Fruit fly (Drosophila melanogaster) whole organism, embryonic: Measurements from ENCODE around the gene CG13096.
A peak's percentile ranks its signal among the peaks of the same experiment; 100 is the strongest.

Experiments
- ATbp ChIP-seq: fragments of 200-800 bp; sonication (Bioruptor generic); optimal IDR thresholded peaks from 2 replicates; lab custom pipeline; 2017; ENCODE audit warnings: missing biosample characterization, mild to moderate bottlenecking, missing genetic modification characterization, missing genetic modification reagents
- Abd-B ChIP-seq: fragments of 200-800 bp; sonication (Bioruptor generic); optimal IDR thresholded peaks from 2 replicates; lab custom pipeline; 2018; ENCODE audit warnings: missing biosample characterization, mild to moderate bottlenecking, missing genetic modification characterization, moderate library complexity
- Bteb2 ChIP-seq: fragments of 200-800 bp; sonication (Bioruptor generic); optimal IDR thresholded peaks from 2 replicates; lab custom pipeline; 2016; ENCODE audit warnings: missing biosample characterization, missing genetic modification characterization
- CG11456 ChIP-seq: fragments of 200-800 bp; sonication (Bioruptor generic); IDR thresholded peaks from 3 replicates; pipeline ENCODE4 v1.3.6; 2022; ENCODE audit warnings: missing biosample characterization, missing genetic modification characterization
- CG11696 ChIP-seq: fragments of 200-800 bp; sonication (Bioruptor generic); IDR thresholded peaks from 2 replicates; pipeline ENCODE4 v1.3.6; 2022; ENCODE audit warnings: missing biosample characterization, missing genetic modification characterization
- CG12659 ChIP-seq: fragments of 200-800 bp; sonication (Bioruptor generic); optimal IDR thresholded peaks from 3 replicates; lab custom pipeline; 2017; ENCODE audit warnings: mild to moderate bottlenecking, missing biosample characterization, missing genetic modification reagents, missing genetic modification characterization
- CG12744 ChIP-seq: fragments of 200-800 bp; sonication (Bioruptor generic); optimal IDR thresholded peaks from 2 replicates; lab custom pipeline; 2016; ENCODE audit warnings: missing biosample characterization, missing genetic modification characterization
- CG13123 ChIP-seq: fragments of 200-800 bp; sonication (Bioruptor generic); optimal IDR thresholded peaks from 2 replicates; lab custom pipeline; 2016; ENCODE audit warnings: missing biosample characterization, missing genetic modification characterization
- CG13296 ChIP-seq: fragments of 200-800 bp; sonication (Bioruptor generic); optimal IDR thresholded peaks from 3 replicates; lab custom pipeline; 2018; ENCODE audit warnings: missing biosample characterization, mild to moderate bottlenecking, missing genetic modification characterization
- CG1792 ChIP-seq: fragments of 200-800 bp; sonication (Bioruptor generic); optimal IDR thresholded peaks from 2 replicates; lab custom pipeline; 2016; ENCODE audit warnings: missing biosample characterization, missing genetic modification characterization
- CG30431 ChIP-seq: fragments of 200-800 bp; sonication (Bioruptor generic); optimal IDR thresholded peaks from 2 replicates; lab custom pipeline; 2017; ENCODE audit warnings: missing biosample characterization, missing genetic modification characterization
- CG3163 ChIP-seq: fragments of 200-800 bp; sonication (Bioruptor generic); optimal IDR thresholded peaks from 3 replicates; lab custom pipeline; 2016; ENCODE audit warnings: missing biosample characterization, missing genetic modification characterization
- CG3281 ChIP-seq: fragments of 200-800 bp; sonication (Bioruptor generic); optimal IDR thresholded peaks from 3 replicates; lab custom pipeline; 2017; ENCODE audit warnings: missing biosample characterization, mild to moderate bottlenecking, missing genetic modification characterization
- CG34224 ChIP-seq: fragments of 200-800 bp; sonication (Bioruptor generic); IDR thresholded peaks from 3 replicates; pipeline ENCODE4 v1.3.6; 2022; ENCODE audit warnings: missing biosample characterization, missing genetic modification characterization; ENCODE audit not compliant: partially characterized antibody
- CG34376 ChIP-seq: fragments of 200-800 bp; sonication (Bioruptor generic); optimal IDR thresholded peaks from 2 replicates; lab custom pipeline; 2018; ENCODE audit warnings: missing biosample characterization, mild to moderate bottlenecking, missing genetic modification characterization
- CG3847 ChIP-seq: fragments of 200-800 bp; sonication (Bioruptor generic); IDR thresholded peaks from 2 replicates; pipeline ENCODE4 v1.3.6; 2022; ENCODE audit warnings: missing biosample characterization, missing genetic modification characterization
- CG4282 ChIP-seq: fragments of 200-800 bp; sonication (Bioruptor generic); optimal IDR thresholded peaks from 2 replicates; lab custom pipeline; 2016; ENCODE audit warnings: missing biosample characterization, missing genetic modification characterization
- CG4424 ChIP-seq: fragments of 200-800 bp; sonication (Bioruptor generic); optimal IDR thresholded peaks from 3 replicates; lab custom pipeline; 2016; ENCODE audit warnings: missing biosample characterization, missing genetic modification characterization
- CG6683 ChIP-seq: fragments of 200-800 bp; sonication (Bioruptor generic); optimal IDR thresholded peaks from 2 replicates; lab custom pipeline; 2017; ENCODE audit warnings: missing biosample characterization, mild to moderate bottlenecking, missing genetic modification characterization, missing genetic modification reagents
- CG8388 ChIP-seq: fragments of 200-800 bp; sonication (Bioruptor generic); optimal IDR thresholded peaks from 2 replicates; lab custom pipeline; 2019; ENCODE audit warnings: missing biosample characterization, mild to moderate bottlenecking, missing genetic modification characterization, moderate library complexity
- CG8478 ChIP-seq: fragments of >200 bp; optimal IDR thresholded peaks from 2 replicates; lab custom pipeline; 2018
- CHES-1-like ChIP-seq: fragments of 200-800 bp; sonication (Bioruptor generic); optimal IDR thresholded peaks from 2 replicates; lab custom pipeline; 2016; ENCODE audit warnings: missing biosample characterization, missing genetic modification characterization
- D19B ChIP-seq: fragments of 200-800 bp; sonication (Bioruptor generic); optimal IDR thresholded peaks from 2 replicates; lab custom pipeline; 2017; ENCODE audit warnings: missing biosample characterization, mild to moderate bottlenecking, missing genetic modification characterization
- Deaf1 ChIP-seq: fragments of 200-800 bp; optimal IDR thresholded peaks from 3 replicates; lab custom pipeline; 2019; ENCODE audit warnings: missing biosample characterization, mild to moderate bottlenecking, missing genetic modification characterization, moderate library complexity
- Dip3 ChIP-seq: fragments of 200-800 bp; sonication (Bioruptor generic); optimal IDR thresholded peaks from 3 replicates; lab custom pipeline; 2016; ENCODE audit warnings: missing biosample characterization, missing genetic modification characterization
- Dll ChIP-seq: fragments of 200-800 bp; sonication (Bioruptor generic); IDR thresholded peaks from 4 replicates; pipeline ENCODE4 v1.3.6; 2022; ENCODE audit warnings: missing biosample characterization, missing genetic modification characterization; ENCODE audit not compliant: partially characterized antibody
- Doc3 ChIP-seq: fragments of 200-800 bp; sonication (Bioruptor generic); IDR thresholded peaks from 3 replicates; pipeline ENCODE4 v1.3.6; 2022; ENCODE audit warnings: missing biosample characterization, missing genetic modification characterization; ENCODE audit not compliant: partially characterized antibody
- Ets97D ChIP-seq: fragments of 200-800 bp; sonication (Bioruptor generic); optimal IDR thresholded peaks from 3 replicates; lab custom pipeline; 2016; ENCODE audit warnings: missing biosample characterization, missing genetic modification characterization
- Fer1 ChIP-seq: fragments of 200-800 bp; sonication (Bioruptor generic); optimal IDR thresholded peaks from 2 replicates; lab custom pipeline; 2017; ENCODE audit warnings: missing biosample characterization, mild to moderate bottlenecking, missing genetic modification characterization
- HLH54F ChIP-seq: fragments of 200-800 bp; sonication (Bioruptor generic); optimal IDR thresholded peaks from 3 replicates; lab custom pipeline; 2016; ENCODE audit warnings: missing biosample characterization, missing genetic modification characterization
- NfI ChIP-seq: fragments of 200-800 bp; sonication (Bioruptor generic); optimal IDR thresholded peaks from 3 replicates; lab custom pipeline; 2018; ENCODE audit warnings: missing biosample characterization, mild to moderate bottlenecking, missing genetic modification characterization, moderate library complexity
- Sin3A ChIP-seq: fragments of >200 bp; optimal IDR thresholded peaks from 2 replicates; lab custom pipeline; 2018
- Trl ChIP-seq, 3 experiments: fragments of >200 bp in 2 of 3; fragments of 200-800 bp in 1 of 3; sonication (Bioruptor generic) in 1 of 3; optimal IDR thresholded peaks; 2 replicates in 1 of 3; 3 replicates in 2 of 3; lab custom pipeline; 2016 to 2017; ENCODE audit warnings: missing biosample characterization in 1 of 3, missing genetic modification characterization in 1 of 3
- bab2 ChIP-seq: fragments of 200-800 bp; sonication (Bioruptor generic); optimal IDR thresholded peaks from 2 replicates; lab custom pipeline; 2016; ENCODE audit warnings: missing biosample characterization, missing genetic modification characterization
- bbx ChIP-seq: fragments of 200-800 bp; sonication (Bioruptor generic); IDR thresholded peaks from 2 replicates; pipeline ENCODE4 v1.3.6; 2022; ENCODE audit warnings: missing biosample characterization, missing genetic modification characterization; ENCODE audit not compliant: partially characterized antibody
- bcd ChIP-seq: fragments of 200-800 bp; sonication (Bioruptor generic); optimal IDR thresholded peaks from 2 replicates; lab custom pipeline; 2017; ENCODE audit warnings: missing biosample characterization, mild to moderate bottlenecking, missing genetic modification characterization
- cato ChIP-seq: fragments of 200-800 bp; sonication (Bioruptor generic); optimal IDR thresholded peaks from 2 replicates; lab custom pipeline; 2016; ENCODE audit warnings: missing biosample characterization, missing genetic modification characterization, borderline replicate concordance
- chn ChIP-seq: fragments of 200-800 bp; sonication (Bioruptor generic); optimal IDR thresholded peaks from 2 replicates; lab custom pipeline; 2016; ENCODE audit warnings: missing biosample characterization, missing genetic modification characterization
- eve ChIP-seq, 2 experiments: fragments of >200 bp; optimal IDR thresholded peaks; 2 replicates each; lab custom pipeline; 2017; ENCODE audit warnings: missing biosample characterization in 2 of 2, missing genetic modification characterization in 2 of 2
- maf-S ChIP-seq: fragments of 200-800 bp; sonication (Bioruptor generic); optimal IDR thresholded peaks from 2 replicates; lab custom pipeline; 2016; ENCODE audit warnings: missing biosample characterization, missing genetic modification characterization
- nmo ChIP-seq: fragments of 200-800 bp; sonication (Bioruptor generic); optimal IDR thresholded peaks from 2 replicates; lab custom pipeline; 2018; ENCODE audit warnings: missing biosample characterization, mild to moderate bottlenecking, missing genetic modification characterization, moderate library complexity
- odd ChIP-seq: fragments of 200-800 bp; sonication (Bioruptor generic); optimal IDR thresholded peaks from 2 replicates; lab custom pipeline; 2017; ENCODE audit warnings: missing biosample characterization, mild to moderate bottlenecking, missing genetic modification characterization
- pho ChIP-seq: fragments of 200-800 bp; sonication (Bioruptor generic); optimal IDR thresholded peaks from 2 replicates; lab custom pipeline; 2016; ENCODE audit warnings: missing biosample characterization, missing genetic modification characterization
- pzg ChIP-seq: fragments of 200-800 bp; sonication (Bioruptor generic); optimal IDR thresholded peaks from 3 replicates; lab custom pipeline; 2018; ENCODE audit warnings: missing biosample characterization, mild to moderate bottlenecking, missing genetic modification characterization, moderate library complexity
- repo ChIP-seq: fragments of 200-800 bp; sonication (Bioruptor generic); optimal IDR thresholded peaks from 2 replicates; lab custom pipeline; 2016; ENCODE audit warnings: missing biosample characterization, missing genetic modification characterization
- sc ChIP-seq, 3 experiments: fragments of >200 bp in 2 of 3; fragments of 200-800 bp in 1 of 3; sonication (Bioruptor generic) in 1 of 3; optimal IDR thresholded peaks; 2 replicates in 2 of 3; 3 replicates in 1 of 3; lab custom pipeline; 2017; ENCODE audit warnings: mild to moderate bottlenecking in 1 of 3, missing biosample characterization in 1 of 3, missing genetic modification characterization in 1 of 3, missing genetic modification reagents in 1 of 3
- tap ChIP-seq: fragments of 200-800 bp; optimal IDR thresholded peaks from 3 replicates; lab custom pipeline; 2019; ENCODE audit warnings: missing biosample characterization, mild to moderate bottlenecking, missing genetic modification characterization, moderate library complexity
- tx ChIP-seq: fragments of 200-800 bp; sonication (Bioruptor generic); optimal IDR thresholded peaks from 2 replicates; lab custom pipeline; 2016; ENCODE audit warnings: missing biosample characterization, missing genetic modification characterization
- usp ChIP-seq: fragments of >200 bp; optimal IDR thresholded peaks from 2 replicates; lab custom pipeline; 2017; ENCODE audit warnings: missing biosample characterization, missing genetic modification characterization
- zfh2 ChIP-seq: fragments of 200-800 bp; sonication (Bioruptor generic); optimal IDR thresholded peaks from 2 replicates; lab custom pipeline; 2016; ENCODE audit warnings: missing biosample characterization, missing genetic modification characterization

CG13096 gene

dm6 chr2L:8517256-8517694, 5.6 kb upstream of the CG13096 start, which contains the start of the genes mRpL51 and Uba4 (continued):
- TF ChIP-seq CG4424 (GFP tag; lab: Kevin White, UChicago), result peak; percentile 42
- peak; percentile 46 for TF ChIP-seq Fer1 (GFP tag; lab: Kevin White, UChicago)
- TF ChIP-seq chn (GFP tag; lab: Kevin White, UChicago), result peak; percentile 26
- TF ChIP-seq usp, result no peak
- no peak for TF ChIP-seq tap (tag; lab: Kevin White, UChicago)
- peak; percentile 33 for TF ChIP-seq tx (GFP tag; lab: Kevin White, UChicago)
- TF ChIP-seq cato (GFP tag; lab: Kevin White, UChicago), result no peak
- TF ChIP-seq pho, result peak; percentile 56
- TF ChIP-seq CG12659 (GFP tag; lab: Kevin White, UChicago), result peak; percentile 52
- peak; percentile 56 for TF ChIP-seq zfh2 (GFP tag; lab: Kevin White, UChicago)
- TF ChIP-seq D19B (GFP tag; lab: Kevin White, UChicago), result no peak
- no peak for TF ChIP-seq CG11456 (GFP tag; lab: Robert Waterston, UW)
- no peak for TF ChIP-seq CG6683 (GFP tag; lab: Kevin White, UChicago)
- peak; percentile 51; the same call in 1 of the 3 replicates for TF ChIP-seq Doc3 (GFP tag; lab: Robert Waterston, UW)
- TF ChIP-seq CHES-1-like (GFP tag; lab: Kevin White, UChicago), result peak; percentile 64
- peak; percentile 23 for TF ChIP-seq CG3281
- no peak for TF ChIP-seq CG1792 (GFP tag; lab: Kevin White, UChicago)
- TF ChIP-seq bcd, result no peak
- TF ChIP-seq NfI (GFP tag; lab: Kevin White, UChicago), result peak; percentile 41
- TF ChIP-seq CG13296 (GFP tag; lab: Kevin White, UChicago), result peak; percentile 9
- peak; percentile 9 for TF ChIP-seq odd
- TF ChIP-seq CG11696 (GFP tag; lab: Robert Waterston, UW), result no peak
- peak; percentile 6 for TF ChIP-seq CG12744 (GFP tag; lab: Kevin White, UChicago)
- no peak for TF ChIP-seq Trl (optimal IDR thresholded peaks at IDR 0.05; lab: Kevin White, UChicago)
- TF ChIP-seq Trl (GFP tag; optimal IDR thresholded peaks at IDR 0.05; lab: Kevin White, UChicago), result peak; percentile 30
- TF ChIP-seq CG8388, result peak; percentile 26
- TF ChIP-seq CG34224, result peak; percentile 49; the same call in 2 of the 3 replicates
- TF ChIP-seq bbx, result peak; percentile 42; the same call in 1 of the 2 replicates
- peak; percentile 43 for TF ChIP-seq Deaf1
- TF ChIP-seq ATbp, result no peak
- peak; percentile 30 for TF ChIP-seq nmo (GFP tag; lab: Kevin White, UChicago)
- no peak for TF ChIP-seq eve (GFP tag; optimal IDR thresholded peaks at IDR 0.05; lab: Kevin White, UChicago)
- TF ChIP-seq Abd-B (GFP tag; lab: Kevin White, UChicago), result no peak
- TF ChIP-seq Sin3A (lab: Kevin White, UChicago), result peak; percentile 51
- peak; percentile 6 for TF ChIP-seq CG13123 (GFP tag; lab: Kevin White, UChicago)
- no peak for TF ChIP-seq CG30431
- TF ChIP-seq bab2 (GFP tag; lab: Kevin White, UChicago), result peak; percentile 51
- TF ChIP-seq Ets97D (GFP tag; lab: Kevin White, UChicago), result peak; percentile 47
- peak; percentile 28 for TF ChIP-seq CG4282 (GFP tag; lab: Kevin White, UChicago)
- TF ChIP-seq CG34376 (GFP tag; lab: Kevin White, UChicago), result peak; percentile 35
- peak; percentile 7 for TF ChIP-seq Bteb2
- no peak for TF ChIP-seq maf-S (GFP tag; lab: Kevin White, UChicago)
- no peak for TF ChIP-seq CG3847 (GFP tag; lab: Robert Waterston, UW)
- peak; percentile 51 for TF ChIP-seq HLH54F (GFP tag; lab: Kevin White, UChicago)
- TF ChIP-seq repo (GFP tag; lab: Kevin White, UChicago), result peak; percentile 53
- no peak for TF ChIP-seq CG8478 (lab: Kevin White, UChicago)
- TF ChIP-seq sc (optimal IDR thresholded peaks at IDR 0.05; lab: Kevin White, UChicago), result no peak
- TF ChIP-seq sc (GFP tag; optimal IDR thresholded peaks at IDR 0.05; lab: Kevin White, UChicago), result no peak
- TF ChIP-seq Dll, result peak; percentile 73; the same call in 3 of the 4 replicates
- peak; percentile 33 for TF ChIP-seq Dip3 (GFP tag; lab: Kevin White, UChicago)
- TF ChIP-seq CG3163 (GFP tag; lab: Kevin White, UChicago), result no peak
- peak; percentile 71 for TF ChIP-seq pzg (GFP tag; lab: Kevin White, UChicago)
